Worm (Caenorhabditis elegans): Measurements from ENCODE around the gene sft-4.

DNA sequence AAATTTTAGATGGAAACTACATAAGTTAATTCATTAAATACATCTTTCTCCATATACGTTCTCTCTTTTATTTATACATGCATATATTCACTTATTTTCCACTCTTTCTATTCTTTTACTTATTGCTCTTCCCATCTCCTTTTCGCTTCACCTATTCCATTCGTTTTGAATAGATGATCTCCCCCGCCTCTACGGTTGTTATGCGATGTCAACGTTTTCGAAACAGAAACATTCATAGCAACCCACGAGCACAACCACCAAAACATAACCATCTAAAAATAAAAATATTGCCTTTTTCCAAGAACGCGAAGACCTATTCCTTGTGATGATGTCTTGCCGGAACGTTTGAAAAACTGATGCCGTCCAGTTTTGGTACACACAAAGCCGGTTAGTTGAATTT is 7.1 kb downstream of the sft-4 start, which contains the start of gene sym-3:
- TF ChIP-seq spr-3 (GFP tag; optimal IDR thresholded peaks at IDR 0.05) (no peak), lsy-2 (tag; optimal IDR thresholded peaks at IDR 0.05) (no peak), ztf-11 (tag; optimal IDR thresholded peaks at IDR 0.05) (no peak), skn-1 (tag; optimal IDR thresholded peaks at IDR 0.05) (no peak)
